Worm (Caenorhabditis elegans) whole organism, L1 larva: ENCODE measurements around the gene crp-1.

Experiments
- ama-1 ChIP-seq: fragments of 150-350 bp; optimal IDR thresholded peaks from 2 replicates; lab custom pipeline; 2014
- ceh-90 ChIP-seq: sonication (generic microtip); optimal IDR thresholded peaks from 2 replicates; lab custom pipeline; 2016; ENCODE audit warnings: missing genetic modification characterization, missing compliant biosample characterization
- elt-3 ChIP-seq, 6 experiments: fragments of 150-350 bp in 1 of 6; sonication (generic microtip); optimal IDR thresholded peaks; 2 replicates each; lab custom pipeline; 2017 to 2018; ENCODE audit warnings: missing biosample characterization in 6 of 6, missing genetic modification characterization in 6 of 6, inconsistent platforms in 1 of 6
- fos-1 ChIP-seq: fragments of 150-350 bp; optimal IDR thresholded peaks from 2 replicates; lab custom pipeline; 2014; ENCODE audit warnings: missing biosample characterization, missing genetic modification characterization
- lir-3 ChIP-seq: sonication (generic microtip); optimal IDR thresholded peaks from 2 replicates; lab custom pipeline; 2016; ENCODE audit warnings: mild to moderate bottlenecking, missing genetic modification characterization, moderate library complexity, missing compliant biosample characterization; ENCODE audit not compliant: poor library complexity
- nhr-12 ChIP-seq: sonication (generic microtip); optimal IDR thresholded peaks from 2 replicates; lab custom pipeline; 2017; ENCODE audit warnings: missing biosample characterization, missing genetic modification characterization
- nhr-237 ChIP-seq: fragments of 150-350 bp; optimal IDR thresholded peaks from 2 replicates; lab custom pipeline; 2014; ENCODE audit warnings: missing biosample characterization, missing genetic modification characterization
- nhr-28 ChIP-seq: fragments of 150-350 bp; optimal IDR thresholded peaks from 2 replicates; lab custom pipeline; 2014; ENCODE audit warnings: missing biosample characterization, missing genetic modification characterization
- nhr-76 ChIP-seq: sonication (generic microtip); optimal IDR thresholded peaks from 2 replicates; lab custom pipeline; 2017; ENCODE audit warnings: missing biosample characterization, missing genetic modification characterization
- pqm-1 ChIP-seq: sonication (generic microtip); optimal IDR thresholded peaks from 3 replicates; lab custom pipeline; 2017; ENCODE audit warnings: missing biosample characterization, missing genetic modification characterization
- rnt-1 ChIP-seq: sonication (generic microtip); optimal IDR thresholded peaks from 2 replicates; lab custom pipeline; 2016; ENCODE audit warnings: mild to moderate bottlenecking, missing genetic modification characterization, moderate library complexity, missing compliant biosample characterization
- zag-1 ChIP-seq: fragments of 150-350 bp; optimal IDR thresholded peaks from 2 replicates; lab custom pipeline; 2014; ENCODE audit warnings: missing biosample characterization, missing genetic modification characterization
- ztf-4 ChIP-seq: fragments of 150-350 bp; optimal IDR thresholded peaks from 2 replicates; lab custom pipeline; 2014; ENCODE audit warnings: missing biosample characterization, missing genetic modification characterization

ce11 chrV:10529600-10529999 is 51.2 kb downstream of the crp-1 start:
- TF ChIP-seq nhr-76 (tag; lab: Kevin White, UChicago) (no peak), lir-3 (tag; lab: Kevin White, UChicago) (no peak), rnt-1 (tag; lab: Kevin White, UChicago) (no peak), elt-3 (tag; optimal IDR thresholded peaks at IDR 0.05; lab: Kevin White, UChicago) (no peak), zag-1 (no peak), fos-1 (tag; lab: Kevin White, UChicago) (no peak), ama-1 (no peak), nhr-12 (no peak), pqm-1 (tag; lab: Kevin White, UChicago) (no peak), ceh-90 (tag; lab: Kevin White, UChicago) (no peak), nhr-28 (no peak), ztf-4 (no peak), nhr-237 (tag; lab: Kevin White, UChicago) (no peak)
